Fruit fly (Drosophila melanogaster) whole organism, pupa: Measurements from ENCODE around the gene fit.

Source experiments
- CG12605 ChIP-seq: fragments of 200-800 bp; sonication (Bioruptor generic); IDR thresholded peaks from 2 replicates; pipeline ENCODE4 v1.3.6; 2022; ENCODE audit warnings: missing biosample characterization, missing genetic modification characterization
- CG13204 ChIP-seq: fragments of 200-800 bp; sonication (Bioruptor generic); optimal IDR thresholded peaks from 2 replicates; lab custom pipeline; 2018; ENCODE audit warnings: missing biosample characterization, mild to moderate bottlenecking, missing genetic modification characterization, moderate library complexity
- CG15710 ChIP-seq: fragments of 200-800 bp; sonication (Bioruptor generic); optimal IDR thresholded peaks from 2 replicates; lab custom pipeline; 2018; ENCODE audit warnings: missing biosample characterization, mild to moderate bottlenecking, missing genetic modification characterization, moderate library complexity
- CG17806 ChIP-seq: fragments of 200-800 bp; sonication (Bioruptor generic); optimal IDR thresholded peaks from 2 replicates; lab custom pipeline; 2018; ENCODE audit warnings: missing biosample characterization, mild to moderate bottlenecking, missing genetic modification characterization, moderate library complexity
- CG32121 ChIP-seq: fragments of 200-800 bp; sonication (Bioruptor generic); IDR thresholded peaks from 2 replicates; pipeline ENCODE4 v1.3.6; 2022; ENCODE audit warnings: missing biosample characterization, missing genetic modification characterization
- CG34367 ChIP-seq: fragments of 200-800 bp; sonication (Bioruptor generic); optimal IDR thresholded peaks from 2 replicates; lab custom pipeline; 2018; ENCODE audit warnings: missing biosample characterization, mild to moderate bottlenecking, missing genetic modification characterization
- CG4496 ChIP-seq: fragments of 200-800 bp; sonication (Bioruptor generic); IDR thresholded peaks from 3 replicates; pipeline ENCODE4 v1.3.6; 2022; ENCODE audit warnings: missing biosample characterization, missing genetic modification characterization
- CG8301 ChIP-seq: fragments of 200-800 bp; sonication (Bioruptor generic); optimal IDR thresholded peaks from 2 replicates; lab custom pipeline; 2018; ENCODE audit warnings: missing biosample characterization, mild to moderate bottlenecking, missing genetic modification characterization
- CG9948 ChIP-seq: fragments of 200-800 bp; sonication (Bioruptor generic); optimal IDR thresholded peaks from 2 replicates; lab custom pipeline; 2018; ENCODE audit warnings: missing biosample characterization, mild to moderate bottlenecking, missing genetic modification characterization, moderate library complexity
- EcR ChIP-seq: fragments of 200-800 bp; sonication (Bioruptor generic); optimal IDR thresholded peaks from 3 replicates; lab custom pipeline; 2019; ENCODE audit warnings: missing biosample characterization, missing genetic modification characterization, mild to moderate bottlenecking, moderate library complexity, missing genetic modification reagents
- Pif1A ChIP-seq: fragments of 200-800 bp; sonication (Bioruptor generic); optimal IDR thresholded peaks from 3 replicates; lab custom pipeline; 2016; ENCODE audit warnings: missing biosample characterization, missing genetic modification characterization
- Pif1B ChIP-seq: fragments of 200-800 bp; sonication (Bioruptor generic); optimal IDR thresholded peaks from 3 replicates; lab custom pipeline; 2016; ENCODE audit warnings: missing biosample characterization, missing genetic modification characterization
- gl ChIP-seq: fragments of 200-800 bp; sonication (Bioruptor generic); optimal IDR thresholded peaks from 2 replicates; lab custom pipeline; 2018; ENCODE audit warnings: missing biosample characterization, mild to moderate bottlenecking, missing genetic modification characterization

- TF ChIP-seq CG15710 (tag; lab: Kevin White, UChicago) = no peak
- no peak for TF ChIP-seq CG32121 (GFP tag; lab: Robert Waterston, UW)
- no peak for TF ChIP-seq CG17806
- no peak for TF ChIP-seq CG12605 (GFP tag; lab: Robert Waterston, UW)
- TF ChIP-seq EcR (GFP tag; lab: Kevin White, UChicago) = no peak
- TF ChIP-seq CG9948 (tag; lab: Kevin White, UChicago) = no peak
- no peak for TF ChIP-seq Pif1B (GFP tag; lab: Kevin White, UChicago)
- no peak for TF ChIP-seq Pif1A (GFP tag; lab: Kevin White, UChicago)
- TF ChIP-seq CG8301 (tag; lab: Kevin White, UChicago) = no peak
- TF ChIP-seq CG4496 (GFP tag; lab: Robert Waterston, UW) = no peak
- TF ChIP-seq CG34367 (tag; lab: Kevin White, UChicago) = no peak
- no peak for TF ChIP-seq CG13204 (GFP tag; lab: Kevin White, UChicago)
- TF ChIP-seq gl = no peak
Observed at dm6 chr3R:21928214-21928613, 44.0 kb upstream of the fit start.
